Worm (Caenorhabditis elegans): ENCODE results near the gene Y13C8A.1.
A peak's percentile ranks its signal among the peaks of the same experiment; 100 is the strongest.

Y13C8A.1 gene

ce11 chrX:16928087-16928486 lies 44.6 kb downstream of the Y13C8A.1 start (continued):
- TF ChIP-seq F49E8.2 (tag; optimal IDR thresholded peaks at IDR 0.05; ENCODE audit: insufficient read depth) (no peak), hlh-12 (tag; optimal IDR thresholded peaks at IDR 0.05) (peak; percentile 47), hmg-20 (GFP tag; IDR thresholded peaks at IDR 0.05) (peak; percentile 38; the same call in 1 of the 2 replicates), K12H6.12 (tag; optimal IDR thresholded peaks at IDR 0.05) (peak; percentile 49), rpc-1 (optimal IDR thresholded peaks at IDR 0.05) (peak; percentile 69), rpc-1 (tag; optimal IDR thresholded peaks at IDR 0.05) (peak; percentile 88), ceh-40 (GFP tag; IDR thresholded peaks at IDR 0.05) (no peak), ets-4 (GFP tag; optimal IDR thresholded peaks at IDR 0.05) (no peak), ceh-79 (tag; optimal IDR thresholded peaks at IDR 0.05) (no peak), chd-7 (tag; optimal IDR thresholded peaks at IDR 0.05) (peak; percentile 5), akir-1 (GFP tag; optimal IDR thresholded peaks at IDR 0.05) (no peak), F55B11.4 (tag; optimal IDR thresholded peaks at IDR 0.05; ENCODE audit: borderline replicate concordance, insufficient read depth) (no peak), bed-1 (GFP tag; IDR thresholded peaks at IDR 0.05) (no peak), somi-1 (GFP tag; optimal IDR thresholded peaks at IDR 0.05) (peak; percentile 16), ceh-100 (GFP tag; IDR thresholded peaks at IDR 0.05) (no peak), rcor-1 (GFP tag; IDR thresholded peaks at IDR 0.05) (0 out of 2 replicates have a peak, but pooled peaks have one; percentile 48), Y79H2A.3 (GFP tag; conservative IDR thresholded peaks at IDR 0.05) (no peak), F33H1.4 (GFP tag; IDR thresholded peaks at IDR 0.05) (no peak), pha-4 (tag; optimal IDR thresholded peaks at IDR 0.05) (no peak), nfya-2 (GFP tag; IDR thresholded peaks at IDR 0.05) (no peak), nhr-90 (tag; optimal IDR thresholded peaks at IDR 0.05) (peak; percentile 68), tbx-9 (tag; optimal IDR thresholded peaks at IDR 0.05; ENCODE audit: borderline replicate concordance) (no peak), nhr-27 (tag; optimal IDR thresholded peaks at IDR 0.05) (no peak), mcd-1 (GFP tag; IDR thresholded peaks at IDR 0.05) (peak; percentile 40; the same call in 1 of the 2 replicates), pbrm-1 (GFP tag; IDR thresholded peaks at IDR 0.05) (peak; percentile 82; the same call in 1 of the 2 replicates), tbp1 (GFP tag; optimal IDR thresholded peaks at IDR 0.05) (peak; percentile 92), lir-1 (GFP tag; conservative IDR thresholded peaks at IDR 0.05) (0 out of 2 replicates have a peak, but pooled peaks have one; percentile 28), ztf-6 (GFP tag; IDR thresholded peaks at IDR 0.05) (no peak), Y53G8AR.9 (GFP tag; conservative IDR thresholded peaks at IDR 0.05) (no peak), lag-1 (GFP tag; IDR thresholded peaks at IDR 0.05) (no peak), F39B2.1 (GFP tag; IDR thresholded peaks at IDR 0.05) (no peak), Y53F4B.3 (GFP tag; IDR thresholded peaks at IDR 0.05) (no peak), gei-17 (GFP tag; optimal IDR thresholded peaks at IDR 0.05) (no peak), hmg-1.2 (GFP tag; IDR thresholded peaks at IDR 0.05) (peak; percentile 73), atf-7 (tag; optimal IDR thresholded peaks at IDR 0.05) (peak; percentile 9), ama-1 (optimal IDR thresholded peaks at IDR 0.05) (no peak), ama-1 (GFP tag; optimal IDR thresholded peaks at IDR 0.05) (no peak), mes-4 (tag; optimal IDR thresholded peaks at IDR 0.05) (peak; percentile 32), athp-1 (tag; optimal IDR thresholded peaks at IDR 0.05) (peak; percentile 51), attf-5 (GFP tag; optimal IDR thresholded peaks at IDR 0.05) (peak; percentile 36), cebp-2 (GFP tag; IDR thresholded peaks at IDR 0.05) (no peak), snpc-4 (GFP tag; optimal IDR thresholded peaks at IDR 0.05) (no peak), snpc-4 (tag; optimal IDR thresholded peaks at IDR 0.05) (peak in 3 of 4 experiments; percentile 40 to 76 (median 70)), attf-3 (GFP tag; conservative IDR thresholded peaks at IDR 0.05) (no peak), ztf-18 (tag; optimal IDR thresholded peaks at IDR 0.05) (no peak), hrde-1 (tag; optimal IDR thresholded peaks at IDR 0.05; ENCODE audit: borderline replicate concordance) (no peak), him-1 (tag; optimal IDR thresholded peaks at IDR 0.05) (peak; percentile 77), ceh-58 (GFP tag; IDR thresholded peaks at IDR 0.05) (no peak), T26A5.8 (tag; optimal IDR thresholded peaks at IDR 0.05) (no peak), rec-8 (tag; optimal IDR thresholded peaks at IDR 0.05) (no peak)
